Worm (Caenorhabditis elegans) whole organism, late embryonic: Measurements from ENCODE around the gene asb-2.

Experiments
- C08G9.2 ChIP-seq: sonication (generic microtip); optimal IDR thresholded peaks from 2 replicates; lab custom pipeline; 2016; ENCODE audit warnings: mild to moderate bottlenecking, missing genetic modification characterization, moderate library complexity, missing compliant biosample characterization
- C38D4.7 ChIP-seq: fragments of 200-800 bp; sonication (Bioruptor generic); optimal IDR thresholded peaks from 2 replicates; lab custom pipeline; 2018; ENCODE audit warnings: mild to moderate bottlenecking, missing genetic modification characterization, moderate library complexity, missing compliant biosample characterization
- F13H6.1 ChIP-seq: sonication (generic microtip); optimal IDR thresholded peaks from 2 replicates; lab custom pipeline; 2016; ENCODE audit warnings: missing genetic modification characterization, missing compliant biosample characterization
- K02D7.2 ChIP-seq: sonication (generic microtip); optimal IDR thresholded peaks from 2 replicates; lab custom pipeline; 2017; ENCODE audit warnings: mild to moderate bottlenecking, missing genetic modification characterization, missing compliant biosample characterization
- K09A11.1 ChIP-seq: sonication (generic microtip); optimal IDR thresholded peaks from 2 replicates; lab custom pipeline; 2017; ENCODE audit warnings: antibody characterized with exemption, mild to moderate bottlenecking, missing genetic modification characterization, missing compliant biosample characterization; ENCODE audit not compliant: insufficient read depth
- T23F11.4 ChIP-seq: fragments of 200-800 bp; sonication (Bioruptor generic); optimal IDR thresholded peaks from 2 replicates; lab custom pipeline; 2018; ENCODE audit warnings: mild to moderate bottlenecking, missing genetic modification characterization, missing compliant biosample characterization
- Y22D7AL.16 ChIP-seq: sonication (generic microtip); optimal IDR thresholded peaks from 2 replicates; lab custom pipeline; 2016; ENCODE audit warnings: missing genetic modification characterization, missing compliant biosample characterization
- ahr-1 ChIP-seq: sonication (generic microtip); optimal IDR thresholded peaks from 2 replicates; lab custom pipeline; 2016; ENCODE audit warnings: missing genetic modification characterization, missing compliant biosample characterization
- ama-1 ChIP-seq: fragments of 150-350 bp; optimal IDR thresholded peaks from 2 replicates; lab custom pipeline; 2014
- ceh-14 ChIP-seq: sonication (generic microtip); optimal IDR thresholded peaks from 2 replicates; lab custom pipeline; 2016; ENCODE audit warnings: missing genotype, missing genetic modification characterization, missing compliant biosample characterization
- ceh-18 ChIP-seq: sonication (generic microtip); optimal IDR thresholded peaks from 2 replicates; lab custom pipeline; 2016; ENCODE audit warnings: missing genetic modification characterization, missing compliant biosample characterization
- ceh-19 ChIP-seq: fragments of 200-800 bp; sonication (Bioruptor generic); optimal IDR thresholded peaks from 2 replicates; lab custom pipeline; 2018; ENCODE audit warnings: mild to moderate bottlenecking, missing genetic modification characterization, missing compliant biosample characterization
- ceh-2 ChIP-seq: sonication (generic microtip); optimal IDR thresholded peaks from 2 replicates; lab custom pipeline; 2016; ENCODE audit warnings: missing genotype, missing genetic modification characterization, missing compliant biosample characterization
- ceh-22 ChIP-seq: sonication (generic microtip); optimal IDR thresholded peaks from 2 replicates; lab custom pipeline; 2017; ENCODE audit warnings: missing biosample characterization, missing genetic modification characterization
- ceh-30 ChIP-seq: fragments of 150-350 bp; optimal IDR thresholded peaks from 2 replicates; lab custom pipeline; 2014; ENCODE audit warnings: missing biosample characterization, missing genetic modification characterization
- ceh-34 ChIP-seq: sonication (generic microtip); optimal IDR thresholded peaks from 2 replicates; lab custom pipeline; 2016; ENCODE audit warnings: mild to moderate bottlenecking, missing genetic modification characterization, missing compliant biosample characterization
- ceh-48 ChIP-seq: sonication (generic microtip); optimal IDR thresholded peaks from 2 replicates; lab custom pipeline; 2016; ENCODE audit warnings: missing genetic modification characterization, inconsistent platforms, missing compliant biosample characterization
- ceh-6 ChIP-seq: fragments of 200-800 bp; sonication (Bioruptor generic); optimal IDR thresholded peaks from 2 replicates; lab custom pipeline; 2018; ENCODE audit warnings: mild to moderate bottlenecking, missing genetic modification characterization, missing compliant biosample characterization
- ceh-9 ChIP-seq: sonication (generic microtip); optimal IDR thresholded peaks from 2 replicates; lab custom pipeline; 2016; ENCODE audit warnings: mild to moderate bottlenecking, missing genetic modification characterization, inconsistent platforms, missing compliant biosample characterization
- dmd-4 ChIP-seq: sonication (generic microtip); optimal IDR thresholded peaks from 2 replicates; lab custom pipeline; 2016; ENCODE audit warnings: borderline replicate concordance, missing genetic modification characterization, missing compliant biosample characterization
- dve-1 ChIP-seq: sonication (generic microtip); optimal IDR thresholded peaks from 2 replicates; lab custom pipeline; 2017; ENCODE audit warnings: antibody characterized with exemption, mild to moderate bottlenecking, missing genetic modification characterization, missing compliant biosample characterization
- elt-2 ChIP-seq: sonication (generic microtip); optimal IDR thresholded peaks from 2 replicates; lab custom pipeline; 2016; ENCODE audit warnings: missing genetic modification reagents, missing genetic modification characterization, missing compliant biosample characterization
- elt-4 ChIP-seq: sonication (generic microtip); optimal IDR thresholded peaks from 2 replicates; lab custom pipeline; 2016; ENCODE audit warnings: missing genetic modification characterization, missing compliant biosample characterization
- ets-4 ChIP-seq: sonication (generic microtip); optimal IDR thresholded peaks from 2 replicates; lab custom pipeline; 2016; ENCODE audit warnings: missing genetic modification characterization, missing compliant biosample characterization
- fax-1 ChIP-seq: sonication (generic microtip); optimal IDR thresholded peaks from 2 replicates; lab custom pipeline; 2016; ENCODE audit warnings: missing genotype, missing genetic modification characterization, missing compliant biosample characterization
- gmeb-2 ChIP-seq: sonication (generic microtip); optimal IDR thresholded peaks from 2 replicates; lab custom pipeline; 2016; ENCODE audit warnings: missing genetic modification characterization, inconsistent platforms, missing compliant biosample characterization
- hlh-15 ChIP-seq: sonication (generic microtip); optimal IDR thresholded peaks from 2 replicates; lab custom pipeline; 2016; ENCODE audit warnings: missing genetic modification characterization, missing compliant biosample characterization
- hlh-6 ChIP-seq: sonication (generic microtip); optimal IDR thresholded peaks from 2 replicates; lab custom pipeline; 2016; ENCODE audit warnings: missing genotype, missing genetic modification characterization, missing compliant biosample characterization
- hlh-8 ChIP-seq: sonication (generic microtip); optimal IDR thresholded peaks from 2 replicates; lab custom pipeline; 2016; ENCODE audit warnings: missing genotype, missing genetic modification characterization, missing compliant biosample characterization
- lim-6 ChIP-seq: sonication (generic microtip); optimal IDR thresholded peaks from 2 replicates; lab custom pipeline; 2016; ENCODE audit warnings: missing genetic modification characterization, missing compliant biosample characterization
- lin-11 ChIP-seq: fragments of 200-800 bp; sonication (Bioruptor generic); optimal IDR thresholded peaks from 2 replicates; lab custom pipeline; 2018; ENCODE audit warnings: mild to moderate bottlenecking, missing genetic modification characterization, missing compliant biosample characterization
- mec-3 ChIP-seq: sonication (generic microtip); optimal IDR thresholded peaks from 2 replicates; lab custom pipeline; 2016; ENCODE audit warnings: borderline replicate concordance, missing genetic modification characterization, missing compliant biosample characterization
- nhr-11 ChIP-seq: fragments of 150-350 bp; optimal IDR thresholded peaks from 2 replicates; lab custom pipeline; 2014; ENCODE audit warnings: missing biosample characterization, missing genetic modification characterization
- nhr-232 ChIP-seq: sonication (generic microtip); optimal IDR thresholded peaks from 2 replicates; lab custom pipeline; 2016; ENCODE audit warnings: missing genetic modification characterization, missing compliant biosample characterization
- pat-9 ChIP-seq: fragments of 200-800 bp; sonication (Bioruptor generic); optimal IDR thresholded peaks from 2 replicates; lab custom pipeline; 2018; ENCODE audit warnings: mild to moderate bottlenecking, missing genetic modification characterization, moderate library complexity, missing compliant biosample characterization
- pha-2 ChIP-seq: sonication (generic microtip); optimal IDR thresholded peaks from 2 replicates; lab custom pipeline; 2017; ENCODE audit warnings: mild to moderate bottlenecking, missing genetic modification characterization, missing compliant biosample characterization
- pha-4 ChIP-seq: fragments of 150-350 bp; optimal IDR thresholded peaks from 2 replicates; lab custom pipeline; 2018; ENCODE audit warnings: missing biosample characterization, missing genetic modification reagents, missing genetic modification characterization
- pqm-1 ChIP-seq: sonication (generic microtip); optimal IDR thresholded peaks from 2 replicates; lab custom pipeline; 2016; ENCODE audit warnings: missing genetic modification characterization, missing compliant biosample characterization
- pros-1 ChIP-seq: fragments of 150-350 bp; optimal IDR thresholded peaks from 2 replicates; lab custom pipeline; 2014; ENCODE audit warnings: missing biosample characterization, missing genetic modification reagents, missing genetic modification characterization
- ref-2 ChIP-seq: sonication (generic microtip); optimal IDR thresholded peaks from 2 replicates; lab custom pipeline; 2016; ENCODE audit warnings: missing genetic modification characterization, missing compliant biosample characterization
- rnt-1 ChIP-seq: sonication (generic microtip); optimal IDR thresholded peaks from 2 replicates; lab custom pipeline; 2016; ENCODE audit warnings: missing genetic modification characterization, missing compliant biosample characterization
- sdc-2 ChIP-seq: sonication (generic microtip); optimal IDR thresholded peaks from 2 replicates; lab custom pipeline; 2016; ENCODE audit warnings: missing genotype, missing genetic modification characterization, missing compliant biosample characterization
- sox-4 ChIP-seq: sonication (generic microtip); optimal IDR thresholded peaks from 2 replicates; lab custom pipeline; 2017; ENCODE audit warnings: mild to moderate bottlenecking, missing genetic modification characterization, inconsistent platforms, missing compliant biosample characterization
- tbx-2 ChIP-seq: sonication (generic microtip); optimal IDR thresholded peaks from 2 replicates; lab custom pipeline; 2016; ENCODE audit warnings: missing genetic modification characterization, missing compliant biosample characterization
- tbx-7 ChIP-seq: sonication (generic microtip); optimal IDR thresholded peaks from 2 replicates; lab custom pipeline; 2016; ENCODE audit warnings: missing genotype, missing genetic modification characterization, missing compliant biosample characterization
- ttx-3 ChIP-seq: sonication (generic microtip); optimal IDR thresholded peaks from 2 replicates; lab custom pipeline; 2016; ENCODE audit warnings: missing genetic modification reagents, missing genetic modification characterization, missing compliant biosample characterization
- unc-3 ChIP-seq, 2 experiments: fragments of 200-800 bp in 1 of 2; sonication (Bioruptor generic) in 1 of 2; sonication (generic microtip) in 1 of 2; conservative IDR thresholded peaks in 1 of 2; optimal IDR thresholded peaks in 1 of 2; 2 replicates each; pipeline versions ENCODE4 v1.3.6 to Lab custom; 2016 to 2022; ENCODE audit warnings: missing compliant biosample characterization in 2 of 2, missing genetic modification characterization in 2 of 2, missing genetic modification reagents in 1 of 2
- unc-55 ChIP-seq: sonication (generic microtip); optimal IDR thresholded peaks from 2 replicates; lab custom pipeline; 2017; ENCODE audit warnings: missing biosample characterization, missing genetic modification reagents, missing genetic modification characterization
- zip-5 ChIP-seq: sonication (generic microtip); optimal IDR thresholded peaks from 2 replicates; lab custom pipeline; 2016; ENCODE audit warnings: missing genetic modification characterization, missing compliant biosample characterization

asb-2 gene

DNA sequence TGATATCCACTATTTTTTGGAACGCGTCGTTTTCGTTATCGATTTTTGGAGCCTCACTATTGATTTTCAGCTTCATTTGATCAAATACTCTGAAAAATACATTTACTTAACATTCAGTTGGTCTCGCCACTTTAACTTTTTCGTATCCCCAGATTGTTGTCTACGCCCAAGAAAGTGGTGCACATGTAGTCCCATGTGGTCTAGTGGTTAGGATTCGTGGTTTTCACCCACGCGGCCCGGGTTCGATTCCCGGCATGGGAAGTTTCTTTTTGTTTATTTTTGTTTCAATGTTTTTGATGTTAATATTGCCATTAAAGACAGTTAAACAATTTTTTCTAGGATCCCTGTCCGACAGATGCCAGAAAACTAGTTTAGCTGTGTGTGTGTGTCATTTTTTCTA is 25.5 kb upstream of the asb-2 start (continued):
- TF ChIP-seq ets-4 (tag; lab: Kevin White, UChicago) (no peak), elt-2 (tag; lab: Kevin White, UChicago) (peak; percentile 61), ceh-18 (tag; lab: Kevin White, UChicago) (no peak), C38D4.7 (GFP tag; lab: Kevin White, UChicago) (peak; percentile 69), rnt-1 (tag; lab: Kevin White, UChicago) (peak; percentile 36), ceh-19 (GFP tag; lab: Kevin White, UChicago) (peak; percentile 65), ref-2 (tag; lab: Kevin White, UChicago) (peak; percentile 58), ceh-2 (peak; percentile 30), C08G9.2 (tag; lab: Kevin White, UChicago) (peak; percentile 68), zip-5 (tag; lab: Kevin White, UChicago) (no peak), ceh-34 (tag; lab: Kevin White, UChicago) (peak; percentile 44), pqm-1 (no peak), tbx-2 (tag; lab: Kevin White, UChicago) (no peak), ttx-3 (tag; lab: Kevin White, UChicago) (peak; percentile 53), ceh-22 (tag; lab: Kevin White, UChicago) (no peak), T23F11.4 (GFP tag; lab: Kevin White, UChicago) (peak; percentile 48), mec-3 (tag; lab: Kevin White, UChicago) (no peak), pros-1 (tag; lab: Kevin White, UChicago) (no peak), pha-2 (tag; lab: Kevin White, UChicago) (no peak), gmeb-2 (peak; percentile 74), nhr-11 (tag; lab: Kevin White, UChicago) (no peak), fax-1 (peak; percentile 39), ceh-6 (GFP tag; lab: Kevin White, UChicago) (peak; percentile 72), K02D7.2 (peak; percentile 55), dve-1 (tag; lab: Kevin White, UChicago) (peak; percentile 28), ahr-1 (tag; lab: Kevin White, UChicago) (peak; percentile 32), nhr-232 (tag; lab: Kevin White, UChicago) (peak; percentile 62), lim-6 (tag; lab: Kevin White, UChicago) (no peak), F13H6.1 (tag; lab: Kevin White, UChicago) (no peak), lin-11 (tag; lab: Kevin White, UChicago) (peak; percentile 50)

DNA sequence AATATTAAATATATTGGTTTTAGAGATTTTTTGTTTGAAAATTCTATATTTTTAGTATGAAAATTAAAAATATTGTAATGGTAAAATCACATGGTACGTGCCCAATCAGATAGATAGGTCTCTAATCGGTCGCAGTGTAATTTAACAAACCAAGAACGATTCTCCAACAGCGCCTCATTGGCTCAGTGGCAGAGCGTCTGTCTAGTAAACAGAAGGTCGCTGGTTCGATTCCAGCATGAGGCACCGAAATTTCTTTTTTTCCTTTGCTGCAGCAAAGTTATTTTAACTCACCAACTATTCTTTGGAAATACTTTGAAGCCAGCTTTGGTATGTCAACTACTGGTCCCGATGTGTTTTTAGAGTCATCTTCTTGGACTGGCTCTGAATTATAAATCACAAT is 24.7 kb upstream of the asb-2 start:
- no peak for TF ChIP-seq mec-3 (tag; lab: Kevin White, UChicago)
- TF ChIP-seq dmd-4 (tag; lab: Kevin White, UChicago) = no peak
- no peak for TF ChIP-seq K09A11.1 (tag; lab: Kevin White, UChicago)
- TF ChIP-seq pros-1 (tag; lab: Kevin White, UChicago) = no peak
- TF ChIP-seq hlh-15 (tag; lab: Kevin White, UChicago) = no peak
- TF ChIP-seq ceh-48 (tag; lab: Kevin White, UChicago) = no peak
- no peak for TF ChIP-seq pha-4 (tag; lab: Kevin White, UChicago)
- no peak for TF ChIP-seq sox-4
- TF ChIP-seq ets-4 (tag; lab: Kevin White, UChicago) = no peak
- no peak for TF ChIP-seq hlh-6 (tag; lab: Kevin White, UChicago)
- TF ChIP-seq ama-1 (lab: Kevin White, UChicago) = no peak
- no peak for TF ChIP-seq tbx-7 (tag; lab: Kevin White, UChicago)
- TF ChIP-seq C08G9.2 (tag; lab: Kevin White, UChicago) = no peak
- TF ChIP-seq Y22D7AL.16 (tag; lab: Kevin White, UChicago) = no peak
- no peak for TF ChIP-seq dve-1 (tag; lab: Kevin White, UChicago)
- TF ChIP-seq ttx-3 (tag; lab: Kevin White, UChicago) = no peak
- TF ChIP-seq F13H6.1 (tag; lab: Kevin White, UChicago) = no peak
- TF ChIP-seq sdc-2 (tag; lab: Kevin White, UChicago) = no peak
- no peak for TF ChIP-seq rnt-1 (tag; lab: Kevin White, UChicago)
- no peak for TF ChIP-seq ceh-14
- peak; percentile 8 for TF ChIP-seq ceh-34 (tag; lab: Kevin White, UChicago)
- no peak for TF ChIP-seq ceh-30
- no peak for TF ChIP-seq ceh-9 (tag; lab: Kevin White, UChicago)
- no peak for TF ChIP-seq fax-1
- TF ChIP-seq unc-55 = no peak
- no peak for TF ChIP-seq ceh-2
- no peak for TF ChIP-seq pha-2 (tag; lab: Kevin White, UChicago)
- no peak for TF ChIP-seq ref-2 (tag; lab: Kevin White, UChicago)
- peak; percentile 4 for TF ChIP-seq lin-11 (tag; lab: Kevin White, UChicago)
- no peak for TF ChIP-seq nhr-232 (tag; lab: Kevin White, UChicago)
- TF ChIP-seq elt-2 (tag; lab: Kevin White, UChicago) = peak; percentile 15
- TF ChIP-seq K02D7.2 = no peak
- no peak for TF ChIP-seq pat-9 (tag; lab: Kevin White, UChicago)
- TF ChIP-seq unc-3 (GFP tag; conservative IDR thresholded peaks at IDR 0.05; lab: Robert Waterston, UW) = no peak
- no peak for TF ChIP-seq unc-3 (tag; optimal IDR thresholded peaks at IDR 0.05; lab: Kevin White, UChicago)
- TF ChIP-seq elt-4 (tag; lab: Kevin White, UChicago) = no peak
- TF ChIP-seq hlh-8 = no peak
